Fruit fly (Drosophila melanogaster) whole organism, embryonic: ENCODE results near the gene CG14657.

Experiments
- CG10267 ChIP-seq: fragments of 200-800 bp; sonication (Bioruptor generic); optimal IDR thresholded peaks from 2 replicates; lab custom pipeline; 2018; ENCODE audit warnings: missing biosample characterization, mild to moderate bottlenecking, missing genetic modification characterization, moderate library complexity
- CG10321 ChIP-seq: fragments of 200-800 bp; sonication (Bioruptor generic); IDR thresholded peaks from 2 replicates; pipeline ENCODE4 v1.3.6; 2022; ENCODE audit warnings: missing biosample characterization, missing genetic modification characterization
- CG10565 ChIP-seq: fragments of 200-800 bp; sonication (Bioruptor generic); optimal IDR thresholded peaks from 3 replicates; lab custom pipeline; 2016; ENCODE audit warnings: missing biosample characterization, mild to moderate bottlenecking, missing genetic modification characterization
- CG11093 ChIP-seq: fragments of 200-800 bp; sonication (Bioruptor generic); IDR thresholded peaks from 3 replicates; pipeline ENCODE4 v1.3.6; 2022; ENCODE audit warnings: missing biosample characterization, missing genetic modification characterization
- CG11456 ChIP-seq: fragments of 200-800 bp; sonication (Bioruptor generic); IDR thresholded peaks from 3 replicates; pipeline ENCODE4 v1.3.6; 2022; ENCODE audit warnings: missing biosample characterization, missing genetic modification characterization
- CG12659 ChIP-seq: fragments of 200-800 bp; sonication (Bioruptor generic); optimal IDR thresholded peaks from 3 replicates; lab custom pipeline; 2017; ENCODE audit warnings: mild to moderate bottlenecking, missing biosample characterization, missing genetic modification reagents, missing genetic modification characterization
- CG13775 ChIP-seq: fragments of 200-800 bp; sonication (Bioruptor generic); optimal IDR thresholded peaks from 3 replicates; lab custom pipeline; 2017; ENCODE audit warnings: missing biosample characterization, mild to moderate bottlenecking, missing genetic modification characterization
- CG14667 ChIP-seq: fragments of 200-800 bp; sonication (Bioruptor generic); IDR thresholded peaks from 2 replicates; pipeline ENCODE4 v1.3.6; 2022; ENCODE audit warnings: missing biosample characterization, missing genetic modification characterization
- CG16813 ChIP-seq: fragments of 200-800 bp; sonication (Bioruptor generic); IDR thresholded peaks from 3 replicates; pipeline ENCODE4 v1.3.6; 2022; ENCODE audit warnings: missing biosample characterization, missing genetic modification characterization; ENCODE audit not compliant: partially characterized antibody
- CG17359 ChIP-seq: fragments of 200-800 bp; sonication (Bioruptor generic); optimal IDR thresholded peaks from 3 replicates; lab custom pipeline; 2018; ENCODE audit warnings: missing biosample characterization, mild to moderate bottlenecking, missing genetic modification characterization, moderate library complexity
- CG2712 ChIP-seq: fragments of 200-800 bp; optimal IDR thresholded peaks from 3 replicates; lab custom pipeline; 2019; ENCODE audit warnings: missing biosample characterization, mild to moderate bottlenecking, missing genetic modification characterization, moderate library complexity
- CG30431 ChIP-seq: fragments of 200-800 bp; sonication (Bioruptor generic); optimal IDR thresholded peaks from 2 replicates; lab custom pipeline; 2017; ENCODE audit warnings: missing biosample characterization, missing genetic modification characterization
- CG32532 ChIP-seq: fragments of 200-800 bp; sonication (Bioruptor generic); IDR thresholded peaks from 2 replicates; pipeline ENCODE4 v1.3.6; 2022; ENCODE audit warnings: missing biosample characterization, missing genetic modification characterization
- CG34422 ChIP-seq: fragments of 200-800 bp; sonication (Bioruptor generic); IDR thresholded peaks from 3 replicates; pipeline ENCODE4 v1.3.6; 2022; ENCODE audit warnings: missing biosample characterization, missing genetic modification characterization
- CG3726 ChIP-seq: fragments of 200-800 bp; sonication (Bioruptor generic); IDR thresholded peaks from 3 replicates; pipeline ENCODE4, ENCODE4 v1.3.6; 2022; ENCODE audit warnings: missing biosample characterization, missing genetic modification characterization
- CG4360 ChIP-seq: fragments of 200-800 bp; sonication (Bioruptor generic); IDR thresholded peaks from 2 replicates; pipeline ENCODE4 v1.3.6; 2022; ENCODE audit warnings: missing biosample characterization, missing genetic modification characterization
- CG4404 ChIP-seq: fragments of 200-800 bp; sonication (Bioruptor generic); IDR thresholded peaks from 2 replicates; pipeline ENCODE4 v1.3.6; 2022; ENCODE audit warnings: missing biosample characterization, missing genetic modification characterization
- CG7745 ChIP-seq: fragments of 200-800 bp; sonication (Bioruptor generic); optimal IDR thresholded peaks from 2 replicates; lab custom pipeline; 2018; ENCODE audit warnings: missing biosample characterization, mild to moderate bottlenecking, missing genetic modification characterization, moderate library complexity
- CG8281 ChIP-seq: fragments of 200-800 bp; sonication (Bioruptor generic); optimal IDR thresholded peaks from 2 replicates; lab custom pipeline; 2018; ENCODE audit warnings: missing biosample characterization, mild to moderate bottlenecking, missing genetic modification characterization, moderate library complexity
- D19A ChIP-seq: fragments of 200-800 bp; optimal IDR thresholded peaks from 3 replicates; lab custom pipeline; 2019; ENCODE audit warnings: missing biosample characterization, mild to moderate bottlenecking, missing genetic modification characterization, moderate library complexity
- Dref ChIP-seq: fragments of 200-800 bp; sonication (Bioruptor generic); IDR thresholded peaks from 2 replicates; pipeline ENCODE4 v1.3.6; 2022; ENCODE audit warnings: missing biosample characterization, missing genetic modification characterization
- Elba2 ChIP-seq: fragments of 200-800 bp; sonication (Bioruptor generic); optimal IDR thresholded peaks from 3 replicates; lab custom pipeline; 2016; ENCODE audit warnings: missing biosample characterization, missing genetic modification characterization
- Ets65A ChIP-seq: fragments of 200-800 bp; sonication (Bioruptor generic); peaks from one replicate; lab custom pipeline; 2016; ENCODE audit warnings: missing biosample characterization, missing genetic modification characterization
- Gsc ChIP-seq: fragments of 200-800 bp; sonication (Bioruptor generic); IDR thresholded peaks from 2 replicates; pipeline ENCODE4 v1.3.6; 2022; ENCODE audit warnings: missing biosample characterization, missing genetic modification characterization
- Gug ChIP-seq: fragments of 200-800 bp; sonication (Bioruptor generic); IDR thresholded peaks from 4 replicates; pipeline ENCODE4 v1.3.6; 2022; ENCODE audit warnings: missing biosample characterization, missing genetic modification characterization
- Mad ChIP-seq: fragments of 200-800 bp; sonication (Bioruptor generic); optimal IDR thresholded peaks from 2 replicates; lab custom pipeline; 2016; ENCODE audit warnings: missing biosample characterization, missing genetic modification characterization
- Max ChIP-seq: fragments of 200-800 bp; sonication (Bioruptor generic); optimal IDR thresholded peaks from 2 replicates; lab custom pipeline; 2016; ENCODE audit warnings: missing biosample characterization, mild to moderate bottlenecking, missing genetic modification characterization
- Sry-β ChIP-seq: fragments of 200-800 bp; sonication (Bioruptor generic); optimal IDR thresholded peaks from 2 replicates; lab custom pipeline; 2018; ENCODE audit warnings: missing biosample characterization, mild to moderate bottlenecking, missing genetic modification characterization, moderate library complexity
- Trl ChIP-seq, 3 experiments: fragments of >200 bp in 2 of 3; fragments of 200-800 bp in 1 of 3; sonication (Bioruptor generic) in 1 of 3; optimal IDR thresholded peaks; 2 replicates in 1 of 3; 3 replicates in 2 of 3; lab custom pipeline; 2016 to 2017; ENCODE audit warnings: missing biosample characterization in 1 of 3, missing genetic modification characterization in 1 of 3
- ato ChIP-seq: fragments of 200-800 bp; sonication (Bioruptor generic); IDR thresholded peaks from 2 replicates; pipeline ENCODE4 v1.3.6; 2022; ENCODE audit warnings: missing biosample characterization, missing genetic modification characterization; ENCODE audit not compliant: partially characterized antibody
- cg ChIP-seq: fragments of 200-800 bp; sonication (Bioruptor generic); optimal IDR thresholded peaks from 3 replicates; lab custom pipeline; 2019; ENCODE audit warnings: missing biosample characterization, mild to moderate bottlenecking, missing genetic modification characterization, moderate library complexity
- chinmo ChIP-seq: fragments of 200-800 bp; sonication (Bioruptor generic); IDR thresholded peaks from 4 replicates; pipeline ENCODE4 v1.3.6; 2022; ENCODE audit warnings: missing biosample characterization, missing genetic modification characterization; ENCODE audit not compliant: partially characterized antibody
- chm ChIP-seq: fragments of 200-800 bp; sonication (Bioruptor generic); IDR thresholded peaks from 2 replicates; pipeline ENCODE4 v1.3.6; 2022; ENCODE audit warnings: missing biosample characterization, missing genetic modification characterization
- chn ChIP-seq: fragments of 200-800 bp; sonication (Bioruptor generic); optimal IDR thresholded peaks from 2 replicates; lab custom pipeline; 2016; ENCODE audit warnings: missing biosample characterization, missing genetic modification characterization
- eve ChIP-seq, 2 experiments: fragments of >200 bp; optimal IDR thresholded peaks; 2 replicates each; lab custom pipeline; 2017; ENCODE audit warnings: missing biosample characterization in 2 of 2, missing genetic modification characterization in 2 of 2
- gfzf ChIP-seq: fragments of 200-800 bp; sonication (Bioruptor generic); optimal IDR thresholded peaks from 2 replicates; lab custom pipeline; 2016; ENCODE audit warnings: missing biosample characterization, mild to moderate bottlenecking, missing genetic modification characterization, moderate library complexity
- ind ChIP-seq: fragments of 200-800 bp; sonication (Bioruptor generic); optimal IDR thresholded peaks from 3 replicates; lab custom pipeline; 2016; ENCODE audit warnings: missing biosample characterization, missing genetic modification characterization
- pan ChIP-seq, 4 experiments: fragments of >200 bp in 3 of 4; fragments of 200-800 bp in 1 of 4; sonication (Bioruptor generic) in 1 of 4; optimal IDR thresholded peaks in 3 of 4; IDR thresholded peaks in 1 of 4; 2 replicates each; pipeline versions ENCODE4 v1.3.6 to Lab custom; 2017 to 2022; ENCODE audit warnings: missing biosample characterization in 2 of 4, missing genetic modification characterization in 2 of 4, mixed read lengths in 1 of 4
- pb ChIP-seq: fragments of 200-800 bp; sonication (Bioruptor generic); optimal IDR thresholded peaks from 3 replicates; lab custom pipeline; 2016; ENCODE audit warnings: missing biosample characterization, missing genetic modification characterization
- pfk ChIP-seq: fragments of 200-800 bp; sonication (Bioruptor generic); optimal IDR thresholded peaks from 2 replicates; lab custom pipeline; 2018; ENCODE audit warnings: missing biosample characterization, mild to moderate bottlenecking, missing genetic modification characterization, moderate library complexity
- psq ChIP-seq: fragments of 200-800 bp; sonication (Bioruptor generic); optimal IDR thresholded peaks from 2 replicates; lab custom pipeline; 2017; ENCODE audit warnings: missing biosample characterization, missing genetic modification characterization
- row ChIP-seq: fragments of 200-800 bp; sonication (Bioruptor generic); IDR thresholded peaks from 3 replicates; pipeline ENCODE4 v1.3.6; 2022; ENCODE audit warnings: missing biosample characterization, missing genetic modification characterization
- so ChIP-seq: fragments of 200-800 bp; sonication (Bioruptor generic); IDR thresholded peaks from 3 replicates; pipeline ENCODE4 v1.3.6; 2022; ENCODE audit warnings: missing biosample characterization, missing genetic modification characterization
- stwl ChIP-seq: fragments of 200-800 bp; sonication (Bioruptor generic); optimal IDR thresholded peaks from 3 replicates; lab custom pipeline; 2018; ENCODE audit warnings: missing biosample characterization, mild to moderate bottlenecking, missing genetic modification characterization, moderate library complexity

Gene CG14657

DNA sequence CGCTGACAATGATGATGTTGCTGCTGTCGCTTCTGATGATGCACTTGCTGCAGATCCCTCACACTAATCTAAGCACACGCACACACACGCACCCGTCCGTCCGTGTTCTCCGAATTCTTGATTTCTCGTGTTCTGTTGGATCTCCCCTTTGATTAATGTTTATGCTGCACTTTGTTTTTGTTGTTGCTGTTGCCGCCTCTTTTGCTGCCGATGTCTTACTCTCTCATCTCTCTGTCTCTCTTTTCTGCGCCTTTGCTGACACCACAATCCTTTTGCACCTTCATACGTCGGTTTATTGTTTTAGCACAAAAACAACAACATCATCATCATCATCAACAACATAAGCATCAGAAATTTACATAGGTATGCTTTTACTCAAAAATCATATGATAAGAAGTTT, 23.2 kb downstream of the CG14657 start:
- TF ChIP-seq CG3726 (GFP tag; lab: Robert Waterston, UW) (no peak), CG13775 (GFP tag; lab: Kevin White, UChicago) (no peak), CG4360 (GFP tag; lab: Robert Waterston, UW) (peak; percentile 52; the same call in 1 of the 2 replicates)

DNA sequence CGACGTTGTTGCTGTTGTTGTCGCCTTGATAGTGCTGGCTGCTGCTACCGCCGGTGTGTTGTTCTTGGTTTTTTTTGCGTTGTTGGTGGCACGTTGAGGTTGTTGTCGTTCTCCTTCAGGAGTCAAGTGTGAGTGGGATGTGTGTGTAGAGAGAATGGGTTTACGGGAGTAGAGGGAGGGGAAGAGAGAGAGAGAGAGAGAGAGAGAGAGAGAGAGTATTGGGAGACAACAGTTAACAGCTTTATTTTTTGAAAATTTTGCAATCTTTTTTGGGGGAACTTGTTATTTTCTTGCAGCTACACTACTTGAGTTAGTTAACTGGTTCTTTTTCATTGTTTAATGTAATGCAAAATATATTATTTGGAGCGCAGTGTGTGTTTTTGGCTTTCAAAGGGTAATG, 23.6 kb downstream of the CG14657 start:
- TF ChIP-seq Trl (optimal IDR thresholded peaks at IDR 0.05; lab: Kevin White, UChicago) (peak; percentile 52 to 62), Trl (GFP tag; optimal IDR thresholded peaks at IDR 0.05; lab: Kevin White, UChicago) (no peak), CG14667 (no peak)

DNA sequence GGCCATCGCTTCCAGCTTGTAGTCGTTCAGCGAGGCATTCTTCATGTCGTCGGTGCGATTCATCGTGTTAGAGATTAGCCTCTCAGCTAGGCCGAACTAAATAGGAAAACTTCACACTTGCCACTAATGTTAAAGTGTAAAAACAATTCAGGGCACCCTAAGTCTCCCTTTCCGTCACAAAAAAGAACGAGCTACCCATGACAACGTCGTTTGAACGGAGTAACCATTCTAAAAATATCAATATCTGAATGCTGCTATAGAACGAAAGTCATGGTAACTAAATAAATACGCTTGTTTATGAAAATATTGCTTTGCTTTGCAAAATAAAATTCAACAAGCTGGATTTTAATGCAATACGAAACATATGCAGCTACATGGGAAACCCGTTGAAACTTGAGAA, 36.6 kb downstream of the CG14657 start, which contains the start of gene Ccdc39:
Gene Ccdc39 (minus strand): TSS at position 101 of the 400 bp plus-strand sequence.
- no peak for TF ChIP-seq pb
- no peak for TF ChIP-seq CG32532 (GFP tag; lab: Robert Waterston, UW)
- 0 out of 2 replicates have a peak, but pooled peaks have one; percentile 12 for TF ChIP-seq Dref
- TF ChIP-seq CG30431 (GFP tag; lab: Kevin White, UChicago) = no peak
- no peak for TF ChIP-seq CG10565 (GFP tag; lab: Kevin White, UChicago)
- TF ChIP-seq gfzf = no peak
- no peak for TF ChIP-seq psq (GFP tag; lab: Kevin White, UChicago)
- TF ChIP-seq row (GFP tag; lab: Robert Waterston, UW) = no peak
- no peak for TF ChIP-seq Gug (GFP tag; lab: Robert Waterston, UW)
- TF ChIP-seq so = no peak
- no peak for TF ChIP-seq CG2712
- peak; percentile 49 for TF ChIP-seq Ets65A (GFP tag; lab: Kevin White, UChicago)
- TF ChIP-seq CG11456 (GFP tag; lab: Robert Waterston, UW) = no peak
- TF ChIP-seq pan (optimal IDR thresholded peaks at IDR 0.05; lab: Kevin White, UChicago) = no peak
- no peak for TF ChIP-seq pan (GFP tag; optimal IDR thresholded peaks at IDR 0.05 in 1 of 2, IDR thresholded peaks at IDR 0.05 in 1 of 2)
- no peak for TF ChIP-seq eve (GFP tag; optimal IDR thresholded peaks at IDR 0.05; lab: Kevin White, UChicago)

DNA sequence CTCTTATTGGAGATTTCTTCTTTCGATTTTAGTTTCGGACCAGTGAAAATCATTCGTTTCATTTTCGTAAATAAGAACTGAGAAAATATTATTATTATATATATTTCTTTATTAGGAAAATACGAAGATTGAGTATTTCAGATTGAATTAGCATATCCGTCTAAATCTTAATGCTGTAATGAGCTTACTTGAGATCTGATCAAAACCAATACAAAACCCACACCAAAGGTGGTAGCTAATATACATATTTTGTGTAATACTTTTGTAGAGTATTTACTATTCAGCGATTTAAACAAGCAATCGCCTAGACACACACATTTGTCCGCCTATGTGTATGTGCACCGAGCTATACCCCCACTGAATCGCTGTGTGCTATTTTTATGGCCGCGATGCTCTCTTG, 40.5 kb downstream of the CG14657 start:
- no peak for TF ChIP-seq CG34422
- peak; percentile 11; the same call in 2 of the 3 replicates for TF ChIP-seq row (GFP tag; lab: Robert Waterston, UW)
- TF ChIP-seq CG16813 = no peak
- TF ChIP-seq ato (GFP tag; lab: Robert Waterston, UW) = no peak
- peak; percentile 92 for TF ChIP-seq D19A
- TF ChIP-seq Max (GFP tag; lab: Kevin White, UChicago) = no peak
- no peak for TF ChIP-seq Sry-β (GFP tag; lab: Kevin White, UChicago)
- TF ChIP-seq cg = peak; percentile 33
- TF ChIP-seq chm = no peak
- TF ChIP-seq ind (GFP tag; lab: Kevin White, UChicago) = no peak
- TF ChIP-seq, all 482 proteins: peak for 3

DNA sequence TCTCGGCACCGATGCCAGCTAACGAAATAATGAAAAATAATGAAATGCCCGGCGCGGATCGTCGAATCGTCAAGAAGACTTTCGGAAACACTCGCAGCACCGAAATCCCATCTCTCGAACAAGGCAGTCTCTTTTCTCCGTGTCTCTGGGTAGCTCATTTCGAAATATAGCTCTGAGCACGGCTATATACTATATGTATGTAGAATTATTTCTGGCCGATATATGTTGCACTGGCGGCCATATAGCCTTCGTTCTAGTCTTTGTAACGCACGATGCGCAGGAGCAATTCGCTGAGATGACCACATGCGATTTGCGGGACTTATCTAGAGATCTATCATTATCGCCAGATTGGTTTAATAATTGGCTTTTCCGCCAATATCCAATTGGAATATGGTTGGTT, 41.0 kb downstream of the CG14657 start, which contains the start of gene CG14655:
Gene CG14655 (minus strand): TSS at position 41 of the 400 bp plus-strand sequence.
- TF ChIP-seq CG8281 (tag; lab: Kevin White, UChicago) = no peak
- no peak for TF ChIP-seq chn (GFP tag; lab: Kevin White, UChicago)
- peak; percentile 1 for TF ChIP-seq Elba2 (GFP tag; lab: Kevin White, UChicago)
- no peak for TF ChIP-seq stwl (tag; lab: Kevin White, UChicago)
- no peak for TF ChIP-seq CG4404 (GFP tag; lab: Robert Waterston, UW)
- TF ChIP-seq CG10321 (GFP tag; lab: Robert Waterston, UW) = 0 out of 2 replicates have a peak, but pooled peaks have one; percentile 8
- TF ChIP-seq CG10267 (tag; lab: Kevin White, UChicago) = no peak
- no peak for TF ChIP-seq CG7745 (tag; lab: Kevin White, UChicago)
- TF ChIP-seq CG17359 (tag; lab: Kevin White, UChicago) = no peak
- TF ChIP-seq pfk (GFP tag; lab: Kevin White, UChicago) = no peak
- TF ChIP-seq Gsc (GFP tag; lab: Robert Waterston, UW) = no peak
- TF ChIP-seq CG12659 = no peak
- TF ChIP-seq chm = no peak
- 0 out of 3 replicates have a peak, but pooled peaks have one; percentile 5 for TF ChIP-seq row (GFP tag; lab: Robert Waterston, UW)
- no peak for TF ChIP-seq CG11093
- 0 out of 4 replicates have a peak, but pooled peaks have one; percentile 68 for TF ChIP-seq chinmo (GFP tag; lab: Robert Waterston, UW)
- TF ChIP-seq Mad (GFP tag; lab: Kevin White, UChicago) = no peak
- TF ChIP-seq Ets65A (GFP tag; lab: Kevin White, UChicago) = peak; percentile 71
- TF ChIP-seq Trl (optimal IDR thresholded peaks at IDR 0.05; lab: Kevin White, UChicago) = peak in 1 of 2 experiments; percentile 14
- no peak for TF ChIP-seq Trl (GFP tag; optimal IDR thresholded peaks at IDR 0.05; lab: Kevin White, UChicago)
